Worm (Caenorhabditis elegans): ENCODE results near the gene C42D4.19.

DNA sequence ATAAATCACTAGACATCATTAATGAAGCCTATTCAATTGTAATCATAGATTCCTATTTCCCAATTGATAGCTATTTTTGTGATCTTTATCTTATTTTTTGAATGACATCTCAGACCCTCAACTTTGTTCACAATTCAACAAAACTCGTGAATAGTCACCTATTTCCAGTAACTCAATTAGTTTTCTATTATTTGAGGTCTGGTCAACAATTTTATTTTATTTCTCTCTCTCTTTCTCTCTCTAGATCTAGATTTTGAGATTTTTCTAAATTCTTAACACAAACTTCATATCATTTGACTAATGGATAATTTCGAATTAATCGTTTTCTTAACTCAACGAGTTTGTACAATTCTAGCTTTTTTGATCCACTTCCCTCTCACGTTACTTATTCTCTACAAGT is 2.0 kb upstream of the C42D4.19 start, which contains the start of gene str-1:
- TF ChIP-seq nfya-2 (GFP tag; IDR thresholded peaks at IDR 0.05) (no peak), mcd-1 (GFP tag; IDR thresholded peaks at IDR 0.05) (no peak), lin-35 (GFP tag; optimal IDR thresholded peaks at IDR 0.05) (no peak), Y53F4B.3 (GFP tag; IDR thresholded peaks at IDR 0.05) (no peak), ceh-40 (GFP tag; IDR thresholded peaks at IDR 0.05) (no peak), cebp-1 (GFP tag; IDR thresholded peaks at IDR 0.05) (no peak), cebp-1 (tag; optimal IDR thresholded peaks at IDR 0.05) (no peak), madf-8 (GFP tag; conservative IDR thresholded peaks at IDR 0.05) (no peak)
